Fruit fly (Drosophila melanogaster): ENCODE measurements around the gene Uvrag.

DNA sequence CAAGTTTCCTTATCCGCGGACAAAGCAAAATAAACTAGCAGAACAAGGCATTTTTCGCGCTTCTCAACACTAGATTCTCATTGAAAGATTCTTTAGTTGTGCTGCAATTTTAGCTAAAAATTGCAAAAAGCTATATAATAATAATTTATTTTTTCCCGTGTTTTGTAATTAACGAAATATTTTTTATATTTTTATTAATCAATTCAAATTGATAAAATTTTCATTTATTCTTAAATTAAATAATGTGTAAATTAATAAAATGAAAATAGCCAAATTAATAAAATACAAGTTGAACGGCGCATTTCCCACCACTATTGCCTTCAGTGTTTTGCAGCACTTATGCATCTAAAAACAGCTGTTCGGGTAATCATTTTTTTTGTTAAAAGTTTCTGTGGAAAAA, at the start of gene Uvrag, which contains the start of gene Drep4:
- no peak for TF ChIP-seq usp (GFP tag; optimal IDR thresholded peaks at IDR 0.05)
- peak; percentile 58 for TF ChIP-seq woc (GFP tag; optimal IDR thresholded peaks at IDR 0.05)
- peak; percentile 89 for TF ChIP-seq Myc (optimal IDR thresholded peaks at IDR 0.05)
- TF ChIP-seq foxo (GFP tag; optimal IDR thresholded peaks at IDR 0.05), result peak in 1 of 2 experiments; percentile 72
- TF ChIP-seq Dfd (GFP tag; optimal IDR thresholded peaks at IDR 0.05), result no peak
- no peak for TF ChIP-seq pan (optimal IDR thresholded peaks at IDR 0.05)

Measured in whole organism, wandering third instar larva.